Fruit fly (Drosophila melanogaster): ENCODE results near the gene CG13361.

dm6 chrX:724496-724895 lies 29.0 kb downstream of the CG13361 start:
- no peak for TF ChIP-seq psq (optimal IDR thresholded peaks at IDR 0.05)
- TF ChIP-seq EcR (GFP tag; optimal IDR thresholded peaks at IDR 0.05) = no peak
- TF ChIP-seq pan (optimal IDR thresholded peaks at IDR 0.05) = no peak
- no peak for TF ChIP-seq Dll (optimal IDR thresholded peaks at IDR 0.05)

All from whole organism.